Worm (Caenorhabditis elegans) whole organism, L4 larva: ENCODE results near the gene chil-11.

ENCODE experiments used
- F49E8.2 ChIP-seq: sonication (generic microtip); optimal IDR thresholded peaks from 2 replicates; lab custom pipeline; 2016; ENCODE audit warnings: missing compliant biosample characterization, mild to moderate bottlenecking, missing genetic modification characterization, borderline replicate concordance
- R02D3.7 ChIP-seq: fragments of 150-350 bp; sonication (generic microtip); optimal IDR thresholded peaks from 3 replicates; lab custom pipeline; 2014; ENCODE audit warnings: missing biosample characterization, missing genetic modification characterization
- Y105C5A.15 ChIP-seq: fragments of 200-800 bp; sonication (Bioruptor generic); IDR thresholded peaks from 2 replicates; pipeline ENCODE4 v1.3.6; 2022; ENCODE audit warnings: missing genetic modification characterization, missing compliant biosample characterization
- ceh-44 ChIP-seq: fragments of 200-800 bp; sonication (Bioruptor generic); IDR thresholded peaks from 2 replicates; pipeline ENCODE4 v1.3.6; 2022; ENCODE audit warnings: missing genetic modification reagents, missing genetic modification characterization, missing compliant biosample characterization
- dmd-8 ChIP-seq: fragments of 200-800 bp; sonication (Bioruptor generic); IDR thresholded peaks from 2 replicates; pipeline ENCODE4 v1.3.6; 2022; ENCODE audit warnings: missing genetic modification characterization, missing compliant biosample characterization
- gei-8 ChIP-seq: fragments of 200-800 bp; sonication (Bioruptor generic); optimal IDR thresholded peaks from 2 replicates; lab custom pipeline; 2018; ENCODE audit warnings: mild to moderate bottlenecking, missing genetic modification characterization, missing compliant biosample characterization
- mes-2 ChIP-seq: sonication (generic microtip); optimal IDR thresholded peaks from 2 replicates; lab custom pipeline; 2016; ENCODE audit warnings: missing genotype, mild to moderate bottlenecking, missing genetic modification characterization, missing compliant biosample characterization; ENCODE audit not compliant: poor library complexity, severe bottlenecking
- nhr-25 ChIP-seq: sonication (generic microtip); optimal IDR thresholded peaks from 2 replicates; lab custom pipeline; 2017; ENCODE audit warnings: missing genetic modification characterization, mild to moderate bottlenecking, missing compliant biosample characterization, antibody characterized with exemption, moderate library complexity, borderline replicate concordance; ENCODE audit not compliant: insufficient read depth
- nhr-28 ChIP-seq: fragments of 150-350 bp; optimal IDR thresholded peaks from 2 replicates; lab custom pipeline; 2014; ENCODE audit warnings: missing biosample characterization, missing genetic modification characterization
- skn-1 ChIP-seq: fragments of 150-350 bp; optimal IDR thresholded peaks from 2 replicates; lab custom pipeline; 2014; ENCODE audit warnings: missing biosample characterization, missing genetic modification characterization
- snpc-4 ChIP-seq: fragments of 150-350 bp; optimal IDR thresholded peaks from 2 replicates; lab custom pipeline; 2014; ENCODE audit warnings: missing biosample characterization, missing genetic modification characterization
- ztf-11 ChIP-seq: fragments of 150-350 bp; optimal IDR thresholded peaks from 2 replicates; lab custom pipeline; 2014; ENCODE audit warnings: missing biosample characterization, missing genetic modification characterization
- ztf-7 ChIP-seq: fragments of 150-350 bp; optimal IDR thresholded peaks from 2 replicates; lab custom pipeline; 2014; ENCODE audit warnings: missing biosample characterization, missing genetic modification characterization

DNA sequence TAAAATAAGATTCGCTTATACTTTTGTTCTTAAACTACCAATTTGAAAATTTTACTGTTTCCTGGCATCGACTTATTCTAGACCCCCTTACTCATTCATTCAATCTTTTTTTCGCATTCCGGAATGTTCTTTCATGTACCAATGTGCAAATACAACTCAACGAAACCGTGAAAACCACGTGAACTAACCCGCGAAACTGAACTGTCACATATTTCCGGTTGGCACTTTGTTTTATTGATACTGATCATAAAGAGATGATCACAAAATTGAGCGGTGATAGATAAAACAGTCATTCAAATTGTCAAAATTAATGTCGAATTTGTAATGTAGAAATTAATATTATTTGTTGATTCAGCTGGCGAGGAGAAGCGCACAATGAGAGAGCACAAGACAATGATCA is 14.8 kb downstream of the chil-11 start:
- no peak for TF ChIP-seq snpc-4 (tag; lab: Kevin White, UChicago)
- no peak for TF ChIP-seq R02D3.7
- TF ChIP-seq Y105C5A.15 (GFP tag; lab: Robert Waterston, UW) = no peak
- no peak for TF ChIP-seq mes-2 (tag; lab: Kevin White, UChicago)
- TF ChIP-seq nhr-25 (tag; lab: Kevin White, UChicago) = no peak
- TF ChIP-seq skn-1 = no peak
- TF ChIP-seq ztf-7 (tag; lab: Kevin White, UChicago) = no peak
- no peak for TF ChIP-seq ceh-44 (GFP tag; lab: Robert Waterston, UW)
- peak; percentile 56 for TF ChIP-seq nhr-28 (tag; lab: Kevin White, UChicago)
- no peak for TF ChIP-seq dmd-8 (GFP tag; lab: Robert Waterston, UW)
- no peak for TF ChIP-seq F49E8.2
- no peak for TF ChIP-seq ztf-11 (tag; lab: Kevin White, UChicago)
- TF ChIP-seq gei-8 (GFP tag; lab: Kevin White, UChicago) = no peak
